Fruit fly (Drosophila melanogaster) whole organism, larva: ENCODE results near the gene Phlpp.

Experiments
- noc ChIP-seq: fragments of 200-800 bp; sonication (Bioruptor generic); optimal IDR thresholded peaks from 3 replicates; lab custom pipeline; 2019; ENCODE audit warnings: missing biosample characterization, mild to moderate bottlenecking, missing genetic modification characterization, moderate library complexity

The Phlpp gene

DNA sequence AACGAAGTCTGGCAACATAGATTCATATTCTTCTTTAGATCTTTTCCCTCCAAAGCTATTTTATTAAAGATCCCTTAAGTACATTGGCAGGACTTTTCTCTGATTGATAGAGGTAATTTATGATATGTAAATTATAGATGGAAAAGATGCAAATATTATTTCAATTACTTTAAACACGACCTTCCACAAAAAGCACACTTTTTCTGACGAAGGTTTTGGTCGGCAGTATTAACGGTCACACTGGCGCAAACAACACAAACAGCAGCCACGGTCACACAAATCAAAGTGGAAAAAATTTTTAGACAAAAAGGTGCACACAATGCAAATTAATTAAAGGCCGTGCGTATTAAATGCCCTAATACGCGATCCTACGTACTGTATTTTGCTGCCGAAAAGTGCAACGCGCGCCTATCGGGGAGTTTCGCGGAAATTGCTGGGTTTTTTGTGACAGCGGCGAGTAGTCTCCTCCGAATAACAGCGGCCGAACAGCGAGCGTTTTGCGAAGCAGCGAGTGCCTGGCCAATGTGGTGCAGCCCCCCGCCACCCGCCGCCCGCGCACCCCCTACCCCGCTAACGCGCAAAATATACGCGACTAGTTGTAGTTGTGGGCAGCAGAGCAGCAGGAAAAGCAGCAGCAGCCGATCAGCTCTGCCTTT lies 4.9 kb upstream of the Phlpp start, which contains the start of gene CG10492:
Gene CG10492 (plus strand): TSS at position 219 of the 656 bp plus-strand sequence.
- no peak for TF ChIP-seq noc (tag; lab: Kevin White, UChicago)

- no peak for TF ChIP-seq noc (tag; lab: Kevin White, UChicago)
Observed at dm6 chr2L:19054516-19054887, 4.4 kb upstream of the Phlpp start.

DNA sequence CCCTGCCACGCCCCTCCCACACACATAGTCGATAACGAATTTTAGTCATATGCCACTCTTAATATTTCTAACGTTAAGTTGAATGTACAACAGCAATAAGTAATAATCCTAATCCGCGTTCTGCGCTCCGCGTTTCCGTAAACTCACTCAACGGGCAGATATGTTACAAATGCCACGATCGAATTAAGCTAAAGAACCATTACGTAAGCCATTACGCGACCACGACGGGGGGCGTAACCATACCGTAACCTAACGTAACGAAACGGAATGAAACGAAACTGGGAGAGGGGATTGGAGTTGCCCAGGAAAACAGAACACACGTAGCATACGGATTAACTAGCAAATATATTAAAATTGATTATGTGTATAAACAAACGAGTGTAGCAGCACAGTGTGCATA lies 1.1 kb upstream of the Phlpp start:
- no peak for TF ChIP-seq noc (tag; lab: Kevin White, UChicago)

- no peak for TF ChIP-seq noc (tag; lab: Kevin White, UChicago)
Observed at dm6 chr2L:19063090-19063692, 4.3 kb downstream of the Phlpp start, which contains the start of gene Dus4. Gene Dus4, plus strand, starts transcription at chr2L:19063295.

DNA sequence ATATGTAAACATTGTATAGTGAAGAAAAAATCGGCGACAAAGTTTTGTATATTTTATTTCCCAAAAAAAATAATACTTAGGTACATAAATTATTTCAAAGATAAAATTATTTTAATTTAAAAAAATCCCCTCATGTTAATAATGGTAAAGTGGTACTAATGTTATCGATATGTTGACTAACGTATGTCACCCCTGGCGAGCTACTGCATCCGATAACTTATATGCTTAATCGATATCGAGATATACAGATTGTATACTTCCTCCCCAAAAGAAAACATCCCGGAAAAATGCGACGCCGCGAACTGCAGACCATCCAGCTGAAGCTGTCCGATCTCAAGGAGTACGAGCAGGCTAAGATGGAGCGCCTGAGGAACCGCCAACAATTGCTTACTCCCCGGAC lies 5.8 kb downstream of the Phlpp start, which contains the start of gene CG17343:
Gene CG17343 (plus strand): TSS at position 224 of the 400 bp plus-strand sequence.
- TF ChIP-seq noc (tag; lab: Kevin White, UChicago): no peak

- TF ChIP-seq noc (tag; lab: Kevin White, UChicago): no peak
Observed at dm6 chr2L:19068393-19068792, 9.5 kb downstream of the Phlpp start.

dm6 chr2L:19069548-19070145 lies 10.7 kb downstream of the Phlpp start, which contains the start of gene CG10702:
Gene CG10702, minus strand, starts transcription at chr2L:19069851.
- no peak for TF ChIP-seq noc (tag; lab: Kevin White, UChicago)

DNA sequence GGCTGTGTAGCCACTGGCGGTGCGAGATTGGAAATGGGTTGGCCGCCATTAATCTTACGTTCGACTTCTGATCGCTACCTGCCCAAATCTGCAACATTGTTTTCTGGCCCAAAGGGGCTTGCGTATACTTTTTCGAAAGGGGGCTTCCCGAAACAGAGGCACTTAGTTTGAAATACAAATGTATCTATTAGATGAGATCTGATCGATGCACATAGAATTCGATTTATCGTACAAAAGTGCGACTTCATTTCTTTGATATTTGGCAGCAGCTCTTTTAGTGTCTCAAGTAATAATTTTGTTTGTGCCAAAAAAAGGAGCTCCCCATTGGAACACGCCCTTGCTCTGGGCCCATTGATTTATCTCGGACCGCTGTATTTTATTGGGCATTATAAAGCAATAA lies 12.8 kb downstream of the Phlpp start:
- no peak for TF ChIP-seq noc (tag; lab: Kevin White, UChicago)

dm6 chr2L:19074099-19074828 lies 15.3 kb downstream of the Phlpp start, which contains the start of gene CG17572:
Gene CG17572, minus strand, starts transcription at chr2L:19074149.
- TF ChIP-seq noc (tag; lab: Kevin White, UChicago): no peak

- no peak for TF ChIP-seq noc (tag; lab: Kevin White, UChicago)
Observed at dm6 chr2L:19078928-19079327, 20.0 kb downstream of the Phlpp start, which contains the start of gene CG10700. Gene CG10700, minus strand, starts transcription at chr2L:19079028.

dm6 chr2L:19079742-19080141 lies 20.8 kb downstream of the Phlpp start:
- TF ChIP-seq noc (tag; lab: Kevin White, UChicago): no peak

- TF ChIP-seq noc (tag; lab: Kevin White, UChicago): no peak
Observed at dm6 chr2L:19083320-19083764, 24.4 kb downstream of the Phlpp start.

dm6 chr2L:19088895-19089294 lies 30.0 kb downstream of the Phlpp start:
- TF ChIP-seq noc (tag; lab: Kevin White, UChicago): no peak

dm6 chr2L:19089385-19089784 lies 30.5 kb downstream of the Phlpp start:
- no peak for TF ChIP-seq noc (tag; lab: Kevin White, UChicago)

- TF ChIP-seq noc (tag; lab: Kevin White, UChicago): no peak
Observed at dm6 chr2L:19093868-19094267, 34.9 kb downstream of the Phlpp start.

DNA sequence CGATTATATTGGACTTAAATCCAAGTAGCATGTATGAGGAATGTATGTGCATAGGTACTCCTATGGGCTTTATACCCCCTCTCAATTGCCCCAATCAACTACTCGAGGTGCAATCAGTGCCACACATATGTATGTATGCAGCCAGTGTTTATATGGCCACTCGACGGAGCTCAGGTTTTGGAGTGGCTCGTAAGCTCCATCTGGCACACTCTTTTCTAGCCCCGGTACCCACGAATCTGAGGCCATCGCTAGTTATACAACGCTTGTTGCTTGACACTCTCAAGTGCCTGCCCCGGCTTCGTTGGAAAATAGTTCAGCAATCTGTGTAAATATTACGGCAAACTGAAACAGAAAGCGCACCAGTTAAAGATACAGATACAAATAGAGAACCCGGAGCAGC lies 37.4 kb downstream of the Phlpp start:
- TF ChIP-seq noc (tag; lab: Kevin White, UChicago): no peak
